Fruit fly (Drosophila melanogaster) whole organism, embryonic: ENCODE measurements around the gene CG34427.

Source experiments
- CG10147 ChIP-seq: fragments of 200-800 bp; sonication (Bioruptor generic); optimal IDR thresholded peaks from 2 replicates; lab custom pipeline; 2019; ENCODE audit warnings: missing biosample characterization, mild to moderate bottlenecking, missing genetic modification characterization, moderate library complexity
- CG1024 ChIP-seq: fragments of 200-800 bp; sonication (Bioruptor generic); IDR thresholded peaks from 2 replicates; pipeline ENCODE4 v1.3.6; 2022; ENCODE audit warnings: missing biosample characterization, missing genetic modification characterization
- CG10267 ChIP-seq: fragments of 200-800 bp; sonication (Bioruptor generic); optimal IDR thresholded peaks from 2 replicates; lab custom pipeline; 2018; ENCODE audit warnings: missing biosample characterization, mild to moderate bottlenecking, missing genetic modification characterization, moderate library complexity
- CG10959 ChIP-seq: fragments of 200-800 bp; sonication (Bioruptor generic); IDR thresholded peaks from 2 replicates; pipeline ENCODE4 v1.3.6; 2022; ENCODE audit warnings: missing biosample characterization, missing genetic modification characterization
- CG15269 ChIP-seq: fragments of 200-800 bp; sonication (Bioruptor generic); optimal IDR thresholded peaks from 2 replicates; lab custom pipeline; 2018; ENCODE audit warnings: missing biosample characterization, mild to moderate bottlenecking, missing genetic modification characterization, moderate library complexity
- CG15601 ChIP-seq: fragments of 200-800 bp; sonication (Bioruptor generic); optimal IDR thresholded peaks from 3 replicates; lab custom pipeline; 2019; ENCODE audit warnings: missing biosample characterization, mild to moderate bottlenecking, missing genetic modification characterization, moderate library complexity
- CG1603 ChIP-seq: fragments of 200-800 bp; sonication (Bioruptor generic); optimal IDR thresholded peaks from 2 replicates; lab custom pipeline; 2019; ENCODE audit warnings: missing biosample characterization, mild to moderate bottlenecking, missing genetic modification characterization, moderate library complexity
- CG16779 ChIP-seq: fragments of 200-800 bp; sonication (Bioruptor generic); IDR thresholded peaks from 2 replicates; pipeline ENCODE4 v1.3.6; 2022; ENCODE audit warnings: missing biosample characterization, missing genetic modification characterization
- CG16813 ChIP-seq: fragments of 200-800 bp; sonication (Bioruptor generic); IDR thresholded peaks from 3 replicates; pipeline ENCODE4 v1.3.6; 2022; ENCODE audit warnings: missing biosample characterization, missing genetic modification characterization; ENCODE audit not compliant: partially characterized antibody
- CG17328 ChIP-seq: fragments of 200-800 bp; sonication (Bioruptor generic); IDR thresholded peaks from 2 replicates; pipeline ENCODE4 v1.3.6; 2022; ENCODE audit warnings: missing biosample characterization, missing genetic modification characterization
- CG18011 ChIP-seq: fragments of 200-800 bp; sonication (Bioruptor generic); optimal IDR thresholded peaks from 2 replicates; lab custom pipeline; 2017; ENCODE audit warnings: missing biosample characterization, missing genetic modification characterization, mild to moderate bottlenecking, moderate library complexity, missing genotype
- CG2889 ChIP-seq: fragments of 200-800 bp; sonication (Bioruptor generic); IDR thresholded peaks from 3 replicates; pipeline ENCODE4 v1.3.6; 2022; ENCODE audit warnings: missing biosample characterization, missing genetic modification characterization
- CG32772 ChIP-seq: fragments of 200-800 bp; sonication (Bioruptor generic); IDR thresholded peaks from 2 replicates; pipeline ENCODE4 v1.3.6; 2022; ENCODE audit warnings: missing biosample characterization, missing genetic modification characterization
- CG3995 ChIP-seq: fragments of 200-800 bp; sonication (Bioruptor generic); optimal IDR thresholded peaks from 3 replicates; lab custom pipeline; 2016; ENCODE audit warnings: missing biosample characterization, missing genetic modification characterization
- CG42726 ChIP-seq: fragments of 200-800 bp; sonication (Bioruptor generic); IDR thresholded peaks from 2 replicates; pipeline ENCODE4 v1.3.6; 2022; ENCODE audit warnings: missing biosample characterization, missing genetic modification characterization; ENCODE audit not compliant: partially characterized antibody
- CG7271 ChIP-seq: fragments of 200-800 bp; sonication (Bioruptor generic); optimal IDR thresholded peaks from 2 replicates; lab custom pipeline; 2018; ENCODE audit warnings: missing biosample characterization, mild to moderate bottlenecking, missing genetic modification characterization, moderate library complexity
- D19B ChIP-seq: fragments of 200-800 bp; sonication (Bioruptor generic); optimal IDR thresholded peaks from 2 replicates; lab custom pipeline; 2017; ENCODE audit warnings: missing biosample characterization, mild to moderate bottlenecking, missing genetic modification characterization
- ERR ChIP-seq: fragments of 200-800 bp; sonication (Bioruptor generic); optimal IDR thresholded peaks from 2 replicates; lab custom pipeline; 2016; ENCODE audit warnings: missing biosample characterization, missing genetic modification characterization
- Eip74EF ChIP-seq, 2 experiments: fragments of 200-800 bp in 1 of 2; fragments of >200 bp in 1 of 2; sonication (Bioruptor generic) in 1 of 2; optimal IDR thresholded peaks; 2 replicates each; lab custom pipeline; 2017 to 2019; ENCODE audit warnings: missing biosample characterization in 2 of 2, missing genetic modification characterization in 2 of 2, mild to moderate bottlenecking in 1 of 2, moderate library complexity in 1 of 2
- Jarid2 ChIP-seq: fragments of 200-800 bp; sonication (Bioruptor generic); optimal IDR thresholded peaks from 3 replicates; lab custom pipeline; 2017; ENCODE audit warnings: mild to moderate bottlenecking, missing biosample characterization, missing genetic modification reagents, missing genetic modification characterization
- Med ChIP-seq: fragments of 200-800 bp; sonication (Bioruptor generic); peaks from one replicate; lab custom pipeline; 2016; ENCODE audit warnings: missing biosample characterization, missing genetic modification characterization, mild to moderate bottlenecking, inconsistent platforms, moderate library complexity
- Nf-YA ChIP-seq: fragments of 200-800 bp; sonication (Bioruptor generic); IDR thresholded peaks from 2 replicates; pipeline ENCODE4 v1.3.6; 2022; ENCODE audit warnings: missing biosample characterization, missing genetic modification characterization
- NfI ChIP-seq: fragments of 200-800 bp; sonication (Bioruptor generic); optimal IDR thresholded peaks from 3 replicates; lab custom pipeline; 2018; ENCODE audit warnings: missing biosample characterization, mild to moderate bottlenecking, missing genetic modification characterization, moderate library complexity
- Ptx1 ChIP-seq: fragments of 200-800 bp; sonication (Bioruptor generic); IDR thresholded peaks from 2 replicates; pipeline ENCODE4 v1.3.6; 2022; ENCODE audit warnings: missing biosample characterization, missing genetic modification characterization
- Side ChIP-seq: fragments of 200-800 bp; sonication (Bioruptor generic); optimal IDR thresholded peaks from 2 replicates; lab custom pipeline; 2016; ENCODE audit warnings: missing biosample characterization, missing genetic modification characterization
- Sox100B ChIP-seq: fragments of 200-800 bp; sonication (Bioruptor generic); optimal IDR thresholded peaks from 3 replicates; lab custom pipeline; 2018; ENCODE audit warnings: missing biosample characterization, mild to moderate bottlenecking, missing genetic modification characterization
- Spps ChIP-seq: fragments of 200-800 bp; sonication (Bioruptor generic); optimal IDR thresholded peaks from 2 replicates; lab custom pipeline; 2018; ENCODE audit warnings: missing biosample characterization, mild to moderate bottlenecking, missing genetic modification characterization
- Ssrp ChIP-seq: fragments of 200-800 bp; sonication (Bioruptor generic); optimal IDR thresholded peaks from 2 replicates; lab custom pipeline; 2018; ENCODE audit warnings: missing biosample characterization, mild to moderate bottlenecking, missing genetic modification characterization, moderate library complexity
- Usf ChIP-seq: fragments of 200-800 bp; sonication (Bioruptor generic); optimal IDR thresholded peaks from 2 replicates; lab custom pipeline; 2017; ENCODE audit warnings: missing genotype, missing biosample characterization, missing genetic modification characterization
- YL-1 ChIP-seq: fragments of 200-800 bp; sonication (Bioruptor generic); optimal IDR thresholded peaks from 3 replicates; lab custom pipeline; 2017; ENCODE audit warnings: missing biosample characterization, mild to moderate bottlenecking, missing genetic modification characterization
- btn ChIP-seq: fragments of 200-800 bp; sonication (Bioruptor generic); optimal IDR thresholded peaks from 2 replicates; lab custom pipeline; 2016; ENCODE audit warnings: missing biosample characterization, missing genetic modification characterization
- chn ChIP-seq: fragments of 200-800 bp; sonication (Bioruptor generic); optimal IDR thresholded peaks from 2 replicates; lab custom pipeline; 2016; ENCODE audit warnings: missing biosample characterization, missing genetic modification characterization
- fd96Cb ChIP-seq: fragments of 200-800 bp; sonication (Bioruptor generic); optimal IDR thresholded peaks from 2 replicates; lab custom pipeline; 2018; ENCODE audit warnings: missing biosample characterization, mild to moderate bottlenecking, missing genetic modification characterization, moderate library complexity
- gce ChIP-seq: fragments of 200-800 bp; sonication (Bioruptor generic); IDR thresholded peaks from 3 replicates; pipeline ENCODE4 v1.3.6; 2022; ENCODE audit warnings: missing biosample characterization, missing genetic modification characterization
- grn ChIP-seq: fragments of 200-800 bp; sonication (Bioruptor generic); optimal IDR thresholded peaks from 3 replicates; lab custom pipeline; 2017; ENCODE audit warnings: missing biosample characterization, missing genetic modification characterization
- hkb ChIP-seq, 2 experiments: fragments of 200-800 bp in 1 of 2; fragments of >200 bp in 1 of 2; sonication (Bioruptor generic) in 1 of 2; IDR thresholded peaks in 1 of 2; optimal IDR thresholded peaks in 1 of 2; 2 replicates each; pipeline versions ENCODE4 v1.3.6 to Lab custom; 2017 to 2022; ENCODE audit warnings: missing biosample characterization in 1 of 2, missing genetic modification characterization in 1 of 2
- kay ChIP-seq: fragments of 200-800 bp; sonication (Bioruptor generic); optimal IDR thresholded peaks from 2 replicates; lab custom pipeline; 2016; ENCODE audit warnings: missing biosample characterization, missing genetic modification characterization
- lilli ChIP-seq: fragments of 200-800 bp; sonication (Bioruptor generic); optimal IDR thresholded peaks from 3 replicates; lab custom pipeline; 2016; ENCODE audit warnings: missing biosample characterization, missing genetic modification characterization
- maf-S ChIP-seq: fragments of 200-800 bp; sonication (Bioruptor generic); optimal IDR thresholded peaks from 2 replicates; lab custom pipeline; 2016; ENCODE audit warnings: missing biosample characterization, missing genetic modification characterization
- nerfin-1 ChIP-seq: fragments of 200-800 bp; sonication (Bioruptor generic); optimal IDR thresholded peaks from 3 replicates; lab custom pipeline; 2019; ENCODE audit warnings: missing biosample characterization, mild to moderate bottlenecking, missing genetic modification characterization, moderate library complexity
- pnt ChIP-seq: fragments of 200-800 bp; sonication (Bioruptor generic); optimal IDR thresholded peaks from 3 replicates; lab custom pipeline; 2016; ENCODE audit warnings: missing biosample characterization, missing genetic modification characterization
- psq ChIP-seq: fragments of 200-800 bp; sonication (Bioruptor generic); optimal IDR thresholded peaks from 2 replicates; lab custom pipeline; 2017; ENCODE audit warnings: missing biosample characterization, missing genetic modification characterization
- pzg ChIP-seq: fragments of 200-800 bp; sonication (Bioruptor generic); optimal IDR thresholded peaks from 3 replicates; lab custom pipeline; 2018; ENCODE audit warnings: missing biosample characterization, mild to moderate bottlenecking, missing genetic modification characterization, moderate library complexity
- ranshi ChIP-seq: fragments of 200-800 bp; sonication (Bioruptor generic); IDR thresholded peaks from 2 replicates; pipeline ENCODE4 v1.3.6; 2022; ENCODE audit warnings: missing biosample characterization, missing genetic modification characterization
- row ChIP-seq: fragments of 200-800 bp; sonication (Bioruptor generic); IDR thresholded peaks from 3 replicates; pipeline ENCODE4 v1.3.6; 2022; ENCODE audit warnings: missing biosample characterization, missing genetic modification characterization
- sens-2 ChIP-seq: fragments of 200-800 bp; sonication (Bioruptor generic); IDR thresholded peaks from 2 replicates; pipeline ENCODE4 v1.3.6; 2022; ENCODE audit warnings: missing biosample characterization, missing genetic modification characterization
- stc ChIP-seq: fragments of 200-800 bp; sonication (Bioruptor generic); IDR thresholded peaks from 2 replicates; pipeline ENCODE4 v1.3.6; 2022; ENCODE audit warnings: missing biosample characterization, missing genetic modification characterization
- tin ChIP-seq: fragments of 200-800 bp; sonication (Bioruptor generic); optimal IDR thresholded peaks from 3 replicates; lab custom pipeline; 2016; ENCODE audit warnings: missing biosample characterization, missing genetic modification characterization
- tio ChIP-seq: fragments of 200-800 bp; sonication (Bioruptor generic); optimal IDR thresholded peaks from 2 replicates; lab custom pipeline; 2017; ENCODE audit warnings: missing biosample characterization, missing genetic modification characterization, inconsistent platforms
- twi ChIP-seq: fragments of 200-800 bp; optimal IDR thresholded peaks from 2 replicates; lab custom pipeline; 2019; ENCODE audit warnings: missing biosample characterization, mild to moderate bottlenecking, missing genetic modification characterization, moderate library complexity
- vfl ChIP-seq: fragments of 200-800 bp; sonication (Bioruptor generic); optimal IDR thresholded peaks from 2 replicates; lab custom pipeline; 2016; ENCODE audit warnings: missing biosample characterization, missing genetic modification characterization

Gene CG34427

DNA sequence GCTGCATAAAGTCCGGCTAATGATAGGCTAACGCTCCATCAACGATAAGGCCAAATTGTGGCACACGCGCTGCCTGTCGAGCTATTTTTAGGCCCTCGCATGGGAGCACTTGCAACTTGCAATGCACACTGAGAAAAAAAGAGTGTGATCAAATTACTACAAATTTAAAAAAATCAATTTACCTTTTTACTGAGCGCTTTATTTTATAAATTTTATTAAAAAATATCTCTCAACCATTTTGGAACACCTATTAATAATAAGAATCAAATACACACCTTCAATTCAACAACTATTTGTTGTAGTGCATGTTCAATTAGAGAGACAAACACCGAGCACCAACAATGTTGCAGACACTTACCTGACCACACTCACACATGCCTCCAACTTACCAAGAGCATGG, 39.1 kb upstream of the CG34427 start (continued):
- TF ChIP-seq tio (GFP tag; lab: Kevin White, UChicago), result no peak
- TF ChIP-seq nerfin-1 (tag; lab: Kevin White, UChicago), result no peak
- 0 out of 3 replicates have a peak, but pooled peaks have one; percentile 37 for TF ChIP-seq CG2889
- TF ChIP-seq CG16813 (GFP tag; lab: Robert Waterston, UW), result no peak
- no peak for TF ChIP-seq pzg (GFP tag; lab: Kevin White, UChicago)
- TF ChIP-seq CG15601 (tag; lab: Kevin White, UChicago), result no peak
- no peak for TF ChIP-seq kay
- peak; percentile 64 for TF ChIP-seq sens-2
- TF ChIP-seq CG3995 (GFP tag; lab: Kevin White, UChicago), result no peak
- no peak for TF ChIP-seq Sox100B (GFP tag; lab: Kevin White, UChicago)
- TF ChIP-seq hkb (optimal IDR thresholded peaks at IDR 0.05; lab: Kevin White, UChicago), result no peak
- peak; percentile 31 for TF ChIP-seq hkb (GFP tag; IDR thresholded peaks at IDR 0.05; lab: Robert Waterston, UW)
- TF ChIP-seq CG10267, result peak; percentile 78
- TF ChIP-seq vfl (GFP tag; lab: Kevin White, UChicago), result no peak
- TF ChIP-seq Med, result no peak
- TF ChIP-seq CG7271 (tag; lab: Kevin White, UChicago), result no peak
- TF ChIP-seq CG32772 (GFP tag; lab: Robert Waterston, UW), result peak; percentile 53
- peak; percentile 12 for TF ChIP-seq Ptx1 (GFP tag; lab: Robert Waterston, UW)
- no peak for TF ChIP-seq row
- TF ChIP-seq CG15269 (tag; lab: Kevin White, UChicago), result no peak
- peak; percentile 55 for TF ChIP-seq stc (GFP tag; lab: Robert Waterston, UW)
- no peak for TF ChIP-seq NfI (GFP tag; lab: Kevin White, UChicago)
- TF ChIP-seq chn (GFP tag; lab: Kevin White, UChicago), result no peak
- no peak for TF ChIP-seq Jarid2 (GFP tag; lab: Kevin White, UChicago)
- peak; percentile 58 for TF ChIP-seq Spps (tag; lab: Kevin White, UChicago)
- peak; percentile 62 for TF ChIP-seq CG1024
- TF ChIP-seq maf-S, result no peak
- TF ChIP-seq ranshi (GFP tag; lab: Robert Waterston, UW), result peak; percentile 42
- no peak for TF ChIP-seq Usf
- TF ChIP-seq Eip74EF (GFP tag; optimal IDR thresholded peaks at IDR 0.05; lab: Kevin White, UChicago), result no peak
- TF ChIP-seq twi (tag; lab: Kevin White, UChicago), result no peak
- no peak for TF ChIP-seq Side
- TF ChIP-seq CG16779 (GFP tag; lab: Robert Waterston, UW), result no peak
- no peak for TF ChIP-seq fd96Cb (tag; lab: Kevin White, UChicago)
- no peak for TF ChIP-seq pnt
- peak; percentile 19; the same call in 1 of the 2 replicates for TF ChIP-seq Nf-YA (GFP tag; lab: Robert Waterston, UW)
- no peak for TF ChIP-seq psq
- no peak for TF ChIP-seq CG10147 (GFP tag; lab: Kevin White, UChicago)
- no peak for TF ChIP-seq btn (GFP tag; lab: Kevin White, UChicago)
- TF ChIP-seq ERR, result no peak
- TF ChIP-seq CG1603 (tag; lab: Kevin White, UChicago), result no peak
- TF ChIP-seq gce, result peak; percentile 78; the same call in 2 of the 3 replicates
- TF ChIP-seq YL-1 (GFP tag; lab: Kevin White, UChicago), result no peak
- TF ChIP-seq lilli (GFP tag; lab: Kevin White, UChicago), result no peak
- no peak for TF ChIP-seq grn (GFP tag; lab: Kevin White, UChicago)
- no peak for TF ChIP-seq CG42726 (GFP tag; lab: Robert Waterston, UW)
- no peak for TF ChIP-seq tin (GFP tag; lab: Kevin White, UChicago)
- no peak for TF ChIP-seq Ssrp
- peak; percentile 37 for TF ChIP-seq CG10959
- TF ChIP-seq CG18011, result no peak
- peak; percentile 85 for TF ChIP-seq CG17328 (GFP tag; lab: Robert Waterston, UW)
- TF ChIP-seq D19B (GFP tag; lab: Kevin White, UChicago), result no peak
